Worm (Caenorhabditis elegans): ENCODE results near the gene T04F8.7.

- TF ChIP-seq hlh-11 (tag; optimal IDR thresholded peaks at IDR 0.05) (no peak), snpc-4 (tag; optimal IDR thresholded peaks at IDR 0.05) (no peak), pqm-1 (tag; optimal IDR thresholded peaks at IDR 0.05) (no peak), ceh-82 (tag; optimal IDR thresholded peaks at IDR 0.05) (no peak), mxl-3 (GFP tag; optimal IDR thresholded peaks at IDR 0.05) (no peak), R02D3.7 (tag; optimal IDR thresholded peaks at IDR 0.05) (no peak)
Observed at ce11 chrX:11638987-11639386, 41.8 kb downstream of the T04F8.7 start.
